Worm (Caenorhabditis elegans) whole organism, early embryonic: ENCODE measurements around the gene ZC190.4.

ENCODE experiments used
- B0310.2 ChIP-seq: sonication (generic microtip); optimal IDR thresholded peaks from 2 replicates; lab custom pipeline; 2016; ENCODE audit warnings: mild to moderate bottlenecking, missing genetic modification characterization, missing compliant biosample characterization
- F13C5.2 ChIP-seq: sonication (generic microtip); optimal IDR thresholded peaks from 2 replicates; lab custom pipeline; 2017; ENCODE audit warnings: mild to moderate bottlenecking, missing genetic modification characterization, inconsistent platforms, missing compliant biosample characterization
- aly-1 ChIP-seq: sonication (generic microtip); optimal IDR thresholded peaks from 2 replicates; lab custom pipeline; 2016; ENCODE audit warnings: missing genetic modification characterization, missing compliant biosample characterization
- ama-1 ChIP-seq: fragments of 150-350 bp; optimal IDR thresholded peaks from 2 replicates; lab custom pipeline; 2014
- ceh-13 ChIP-seq: fragments of 200-800 bp; sonication (Bioruptor generic); optimal IDR thresholded peaks from 2 replicates; lab custom pipeline; 2018; ENCODE audit warnings: mild to moderate bottlenecking, missing genetic modification characterization, missing compliant biosample characterization
- ceh-36 ChIP-seq: sonication (generic microtip); optimal IDR thresholded peaks from 2 replicates; lab custom pipeline; 2016; ENCODE audit warnings: missing genetic modification characterization, inconsistent platforms, missing compliant biosample characterization
- ets-7 ChIP-seq: sonication (generic microtip); optimal IDR thresholded peaks from 2 replicates; lab custom pipeline; 2016; ENCODE audit warnings: missing genotype, missing genetic modification characterization, missing compliant biosample characterization
- flt-1 ChIP-seq: fragments of 200-800 bp; sonication (Bioruptor generic); IDR thresholded peaks from 2 replicates; pipeline ENCODE4 v1.3.6; 2022; ENCODE audit warnings: missing genetic modification characterization, missing compliant biosample characterization
- hmbx-1 ChIP-seq: sonication (generic microtip); optimal IDR thresholded peaks from 2 replicates; lab custom pipeline; 2016; ENCODE audit warnings: mild to moderate bottlenecking, missing genetic modification characterization, missing compliant biosample characterization
- hmg-4 ChIP-seq: fragments of 200-800 bp; sonication (Bioruptor generic); optimal IDR thresholded peaks from 2 replicates; lab custom pipeline; 2018; ENCODE audit warnings: mild to moderate bottlenecking, missing genetic modification characterization, missing compliant biosample characterization
- hnd-1 ChIP-seq: sonication (generic microtip); optimal IDR thresholded peaks from 2 replicates; lab custom pipeline; 2016; ENCODE audit warnings: missing genetic modification characterization, missing compliant biosample characterization
- pes-1 ChIP-seq: fragments of 200-800 bp; sonication (Bioruptor generic); IDR thresholded peaks from 2 replicates; pipeline ENCODE4 v1.3.6; 2022; ENCODE audit warnings: missing genetic modification reagents, missing genetic modification characterization, missing compliant biosample characterization
- scrt-1 ChIP-seq: fragments of 200-800 bp; sonication (Bioruptor generic); IDR thresholded peaks from 2 replicates; pipeline ENCODE4 v1.3.6; 2022; ENCODE audit warnings: missing genetic modification characterization, missing compliant biosample characterization
- sea-1 ChIP-seq: fragments of 200-800 bp; sonication (Bioruptor generic); conservative IDR thresholded peaks from 2 replicates; pipeline ENCODE4 v1.3.6; 2022; ENCODE audit warnings: missing genetic modification characterization, missing compliant biosample characterization
- tbx-11 ChIP-seq: fragments of 200-800 bp; sonication (Bioruptor generic); IDR thresholded peaks from 2 replicates; pipeline ENCODE4 v1.3.6; 2022; ENCODE audit warnings: missing genetic modification characterization, missing compliant biosample characterization
- tbx-37 ChIP-seq: fragments of 200-800 bp; sonication (Bioruptor generic); conservative IDR thresholded peaks from 2 replicates; pipeline ENCODE4 v1.3.6; 2022; ENCODE audit warnings: missing genetic modification reagents, missing genetic modification characterization, missing compliant biosample characterization
- tra-4 ChIP-seq: sonication (generic microtip); optimal IDR thresholded peaks from 2 replicates; lab custom pipeline; 2017; ENCODE audit warnings: missing genetic modification characterization, missing compliant biosample characterization

ZC190.4 gene

DNA sequence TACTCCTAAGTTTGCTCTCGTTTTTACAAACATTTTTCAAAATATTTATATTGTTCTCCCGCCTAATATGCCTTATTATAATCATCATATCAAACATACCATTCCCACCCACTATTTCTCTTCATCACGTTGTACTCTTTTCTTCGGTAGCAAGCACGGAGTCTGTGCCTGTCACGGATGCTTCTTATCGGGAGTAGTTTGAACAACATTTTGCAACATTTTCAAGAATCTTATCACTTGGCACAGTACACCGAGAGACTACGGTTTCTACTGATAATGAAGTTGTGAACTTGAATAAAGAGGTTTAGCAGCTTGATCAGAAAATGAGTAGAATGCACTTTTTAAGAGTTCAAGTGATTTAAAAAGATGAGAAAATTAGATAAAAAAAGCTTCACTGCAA lies 17.6 kb upstream of the ZC190.4 start:
- TF ChIP-seq sea-1 (GFP tag; lab: Robert Waterston, UW) (no peak), ama-1 (lab: Kevin White, UChicago) (no peak), B0310.2 (no peak), flt-1 (GFP tag; lab: Robert Waterston, UW) (no peak), tbx-37 (no peak), hmbx-1 (tag; lab: Kevin White, UChicago) (no peak), ceh-13 (no peak), scrt-1 (GFP tag; lab: Robert Waterston, UW) (no peak), F13C5.2 (tag; lab: Kevin White, UChicago) (no peak), hmg-4 (GFP tag; lab: Kevin White, UChicago) (no peak), ets-7 (tag; lab: Kevin White, UChicago) (no peak), tra-4 (no peak), aly-1 (no peak), pes-1 (no peak), hnd-1 (tag; lab: Kevin White, UChicago) (no peak), tbx-11 (no peak), ceh-36 (no peak)

DNA sequence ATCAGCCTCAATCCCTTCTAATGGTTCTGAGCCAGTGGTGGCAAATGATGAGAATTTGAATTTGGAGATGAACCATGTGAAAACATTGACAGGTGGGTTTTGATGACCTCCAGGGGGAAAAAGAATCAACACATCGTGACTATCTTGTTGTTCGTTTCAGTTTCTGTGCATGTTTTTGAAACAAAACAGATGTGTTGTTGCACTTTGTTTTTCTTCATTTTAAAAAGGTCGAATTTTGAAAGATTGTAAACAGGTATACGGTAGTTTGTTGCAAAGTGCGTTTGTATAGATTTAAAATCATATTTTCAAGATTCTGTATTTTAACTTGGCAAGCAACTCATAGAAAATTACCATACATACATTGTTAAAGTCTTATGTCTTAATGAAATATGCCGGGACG lies 15.5 kb upstream of the ZC190.4 start:
- TF ChIP-seq scrt-1 (GFP tag; lab: Robert Waterston, UW) = no peak
- TF ChIP-seq hmg-4 (GFP tag; lab: Kevin White, UChicago) = no peak
- no peak for TF ChIP-seq ama-1 (lab: Kevin White, UChicago)

DNA sequence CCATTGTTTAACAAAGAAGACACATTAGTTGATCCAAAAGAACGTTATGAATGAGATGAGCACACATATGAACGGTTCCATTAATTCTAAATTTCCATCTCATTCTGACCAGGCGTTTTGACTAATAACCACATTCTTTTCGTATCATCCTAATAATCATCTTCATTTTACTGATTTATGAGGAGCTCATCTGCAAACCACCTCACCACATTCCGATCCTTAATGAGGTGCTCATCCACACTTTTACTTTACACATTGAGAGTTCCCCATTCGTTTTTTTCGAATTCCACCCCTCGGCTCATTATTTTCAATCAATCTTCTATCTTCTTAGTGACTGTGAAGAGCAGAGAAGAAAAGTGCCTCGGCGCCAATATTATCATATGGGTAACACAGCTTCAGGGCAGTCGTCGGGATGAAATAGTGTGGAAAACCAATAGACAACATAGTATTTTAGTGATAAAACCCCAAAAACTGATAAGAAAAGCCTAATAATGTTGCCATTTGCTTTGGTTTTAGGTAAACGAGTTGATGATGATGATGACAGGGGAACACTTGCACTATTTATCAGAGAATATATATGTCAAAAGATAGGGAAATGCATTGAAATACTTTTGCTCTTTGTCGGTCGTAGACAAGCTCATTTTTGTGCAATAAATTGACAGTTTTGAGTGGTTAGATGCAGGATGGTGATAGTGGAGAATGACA lies 14.7 kb upstream of the ZC190.4 start:
- no peak for TF ChIP-seq F13C5.2 (tag; lab: Kevin White, UChicago)

DNA sequence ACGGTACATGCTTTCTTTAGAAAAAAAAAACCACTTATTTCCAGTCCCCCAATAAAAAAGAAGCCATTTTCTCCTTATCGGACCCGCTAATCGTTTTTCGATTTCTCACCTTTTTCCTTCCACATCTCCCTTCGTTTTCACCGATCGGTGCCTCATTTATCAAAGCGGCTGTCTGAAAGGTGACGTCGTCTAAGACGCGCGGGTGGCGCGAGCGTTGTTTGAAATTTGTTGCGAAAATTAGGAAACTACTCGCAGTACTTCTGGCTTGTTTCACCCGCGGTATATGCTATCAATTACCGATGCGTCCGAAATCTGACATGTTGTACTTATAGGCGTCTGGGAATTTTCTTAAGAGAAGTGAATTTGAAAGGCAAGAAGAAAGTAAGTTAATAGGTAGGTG lies 13.7 kb upstream of the ZC190.4 start:
- TF ChIP-seq sea-1 (GFP tag; lab: Robert Waterston, UW) (no peak), hnd-1 (tag; lab: Kevin White, UChicago) (no peak), pes-1 (no peak), ceh-36 (no peak), hmbx-1 (tag; lab: Kevin White, UChicago) (no peak), tra-4 (no peak), hmg-4 (GFP tag; lab: Kevin White, UChicago) (no peak), scrt-1 (GFP tag; lab: Robert Waterston, UW) (no peak), ceh-13 (no peak), tbx-11 (no peak), flt-1 (GFP tag; lab: Robert Waterston, UW) (no peak), B0310.2 (no peak), ama-1 (lab: Kevin White, UChicago) (no peak), ets-7 (tag; lab: Kevin White, UChicago) (no peak)

ce11 chrV:8653080-8653821 lies 12.6 kb upstream of the ZC190.4 start:
- TF ChIP-seq ama-1 (lab: Kevin White, UChicago) = no peak
- TF ChIP-seq ceh-36 = no peak
- no peak for TF ChIP-seq tbx-11

DNA sequence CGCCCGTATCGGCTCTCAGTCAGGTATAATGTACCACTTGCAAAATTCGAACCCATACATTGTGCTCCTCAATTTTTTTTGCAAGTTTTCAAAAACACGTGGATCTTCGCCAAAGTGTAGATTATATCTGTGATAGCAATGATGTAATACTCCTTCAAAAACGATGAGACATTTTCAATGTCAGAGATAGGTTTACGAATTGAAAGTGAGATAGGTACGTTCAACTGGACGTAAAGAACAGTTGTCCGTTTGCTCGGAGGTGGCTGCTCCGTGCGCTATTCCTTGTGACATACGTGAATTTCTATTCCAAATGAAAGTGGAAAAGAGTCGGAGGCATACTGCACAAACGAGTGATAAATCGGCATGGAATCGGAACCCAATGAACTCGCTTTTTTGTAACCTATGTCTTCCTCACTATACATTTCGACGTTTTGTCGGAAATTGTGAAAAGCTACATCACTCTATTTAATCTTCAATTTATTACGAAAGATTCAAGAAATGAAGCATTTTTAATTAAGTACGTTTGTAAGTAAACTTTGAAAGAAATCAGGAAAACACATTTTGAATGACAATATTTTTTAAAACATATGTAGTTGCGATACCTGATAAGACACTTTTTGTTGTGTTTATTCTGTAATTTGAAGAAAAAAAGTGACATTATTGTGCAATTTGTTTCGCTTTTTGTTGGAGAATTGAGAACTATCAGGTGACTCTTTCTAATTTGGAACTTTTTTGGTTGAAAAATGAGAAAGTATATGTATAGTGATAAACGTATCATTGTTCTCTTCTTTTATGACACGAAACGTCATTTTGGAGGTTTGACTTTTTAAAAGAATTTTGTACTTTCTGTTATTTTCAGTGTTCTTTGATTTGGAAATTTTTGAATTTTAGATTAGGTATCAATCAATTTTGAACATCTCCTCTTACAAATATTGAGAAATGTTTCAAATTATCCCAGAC lies 11.1 kb upstream of the ZC190.4 start:
- TF ChIP-seq tra-4 (no peak), flt-1 (GFP tag; lab: Robert Waterston, UW) (no peak), aly-1 (no peak), tbx-11 (no peak), ama-1 (lab: Kevin White, UChicago) (no peak), sea-1 (GFP tag; lab: Robert Waterston, UW) (no peak), hmg-4 (GFP tag; lab: Kevin White, UChicago) (no peak)

ce11 chrV:8657911-8658310 lies 8.0 kb upstream of the ZC190.4 start:
- TF ChIP-seq flt-1 (GFP tag; lab: Robert Waterston, UW) (no peak), ceh-13 (no peak), pes-1 (no peak), hmbx-1 (tag; lab: Kevin White, UChicago) (no peak), B0310.2 (no peak), tra-4 (no peak), tbx-37 (no peak), F13C5.2 (tag; lab: Kevin White, UChicago) (no peak), scrt-1 (GFP tag; lab: Robert Waterston, UW) (no peak), ceh-36 (no peak), hnd-1 (tag; lab: Kevin White, UChicago) (no peak), hmg-4 (GFP tag; lab: Kevin White, UChicago) (no peak), ama-1 (lab: Kevin White, UChicago) (no peak)
